Worm (Caenorhabditis elegans) whole organism, L1 larva: ENCODE measurements around the gene zyg-1.
A peak's percentile ranks its signal among the peaks of the same experiment; 100 is the strongest.

Experiments
- C16A3.4 ChIP-seq: fragments of 150-350 bp; optimal IDR thresholded peaks from 2 replicates; lab custom pipeline; 2014; ENCODE audit warnings: missing biosample characterization, missing genetic modification characterization
- F16B12.6 ChIP-seq: fragments of 150-350 bp; optimal IDR thresholded peaks from 2 replicates; lab custom pipeline; 2014; ENCODE audit warnings: missing biosample characterization, missing genetic modification characterization
- Y116A8C.19 ChIP-seq: sonication (generic microtip); optimal IDR thresholded peaks from 2 replicates; lab custom pipeline; 2016; ENCODE audit warnings: missing compliant biosample characterization, missing genetic modification characterization, borderline replicate concordance
- alr-1 ChIP-seq: fragments of 200-800 bp; sonication (Bioruptor generic); optimal IDR thresholded peaks from 2 replicates; lab custom pipeline; 2018; ENCODE audit warnings: borderline replicate concordance, mild to moderate bottlenecking, missing genetic modification characterization, missing compliant biosample characterization
- aly-2 ChIP-seq: fragments of 150-350 bp; optimal IDR thresholded peaks from 2 replicates; lab custom pipeline; 2014; ENCODE audit warnings: missing biosample characterization, missing genetic modification characterization
- ceh-63 ChIP-seq: fragments of 200-800 bp; sonication (Bioruptor generic); optimal IDR thresholded peaks from 2 replicates; lab custom pipeline; 2018; ENCODE audit warnings: mild to moderate bottlenecking, missing genetic modification characterization, missing compliant biosample characterization
- ceh-8 ChIP-seq: fragments of 200-800 bp; sonication (Bioruptor generic); optimal IDR thresholded peaks from 2 replicates; lab custom pipeline; 2018; ENCODE audit warnings: mild to moderate bottlenecking, missing genetic modification characterization, moderate library complexity, missing compliant biosample characterization
- ceh-82 ChIP-seq, 3 experiments: fragments of 150-350 bp in 1 of 3; sonication (generic microtip) in 2 of 3; optimal IDR thresholded peaks; 2 replicates each; lab custom pipeline; 2014 to 2017; ENCODE audit warnings: missing biosample characterization in 3 of 3, missing genetic modification characterization in 3 of 3
- ceh-88 ChIP-seq: fragments of 200-800 bp; sonication (Bioruptor generic); IDR thresholded peaks from 2 replicates; pipeline ENCODE4 v1.3.6; 2022; ENCODE audit warnings: missing genetic modification characterization, missing compliant biosample characterization
- ces-1 ChIP-seq: fragments of 150-350 bp; optimal IDR thresholded peaks from 2 replicates; lab custom pipeline; 2014; ENCODE audit warnings: missing biosample characterization, missing genetic modification reagents, missing genetic modification characterization
- dsc-1 ChIP-seq: sonication (generic microtip); optimal IDR thresholded peaks from 2 replicates; lab custom pipeline; 2016; ENCODE audit warnings: mild to moderate bottlenecking, missing genetic modification characterization, missing compliant biosample characterization
- efl-1 ChIP-seq, 4 experiments: fragments of 150-350 bp; optimal IDR thresholded peaks in 3 of 4; peaks in 1 of 4; 1 replicate in 1 of 4; 2 replicates in 3 of 4; lab custom pipeline; 2014; ENCODE audit warnings: missing biosample characterization in 2 of 4, missing genetic modification characterization in 2 of 4, missing genetic modification reagents in 2 of 4
- egl-27 ChIP-seq, 2 experiments: fragments of 150-350 bp in 1 of 2; sonication (generic microtip); optimal IDR thresholded peaks; 3 replicates each; lab custom pipeline; 2017 to 2018; ENCODE audit warnings: missing biosample characterization in 2 of 2, missing genetic modification characterization in 2 of 2, missing genetic modification reagents in 2 of 2
- elt-2 ChIP-seq: sonication (generic microtip); optimal IDR thresholded peaks from 2 replicates; lab custom pipeline; 2016; ENCODE audit warnings: missing genetic modification characterization, mild to moderate bottlenecking, inconsistent platforms, missing compliant biosample characterization, missing genetic modification reagents
- elt-3 ChIP-seq, 6 experiments: fragments of 150-350 bp in 1 of 6; sonication (generic microtip); optimal IDR thresholded peaks; 2 replicates each; lab custom pipeline; 2017 to 2018; ENCODE audit warnings: missing biosample characterization in 6 of 6, missing genetic modification characterization in 6 of 6, inconsistent platforms in 1 of 6
- ets-5 ChIP-seq: fragments of 200-800 bp; sonication (Bioruptor generic); IDR thresholded peaks from 2 replicates; pipeline ENCODE4 v1.3.6; 2022; ENCODE audit warnings: missing genetic modification characterization, missing compliant biosample characterization
- fos-1 ChIP-seq: fragments of 150-350 bp; optimal IDR thresholded peaks from 2 replicates; lab custom pipeline; 2014; ENCODE audit warnings: missing biosample characterization, missing genetic modification characterization
- hlh-17 ChIP-seq: fragments of 200-800 bp; sonication (Bioruptor generic); optimal IDR thresholded peaks from 2 replicates; lab custom pipeline; 2018; ENCODE audit warnings: missing genetic modification characterization, mild to moderate bottlenecking, missing compliant biosample characterization, moderate library complexity, borderline replicate concordance
- hlh-4 ChIP-seq: sonication (generic microtip); optimal IDR thresholded peaks from 2 replicates; lab custom pipeline; 2016; ENCODE audit warnings: mild to moderate bottlenecking, missing genetic modification characterization, missing compliant biosample characterization
- hpl-2 ChIP-seq: fragments of 150-350 bp; optimal IDR thresholded peaks from 2 replicates; lab custom pipeline; 2014; ENCODE audit warnings: missing biosample characterization, missing genetic modification reagents, missing genetic modification characterization
- lin-13 ChIP-seq: fragments of 150-350 bp; optimal IDR thresholded peaks from 2 replicates; lab custom pipeline; 2014; ENCODE audit warnings: missing biosample characterization, missing genetic modification reagents, missing genetic modification characterization
- lin-14 ChIP-seq: fragments of 200-800 bp; sonication (Bioruptor generic); optimal IDR thresholded peaks from 2 replicates; lab custom pipeline; 2018; ENCODE audit warnings: mild to moderate bottlenecking, missing genetic modification characterization, moderate library complexity, missing compliant biosample characterization
- lin-15B ChIP-seq: fragments of 150-350 bp; sonication (generic microtip); optimal IDR thresholded peaks from 3 replicates; lab custom pipeline; 2014; ENCODE audit warnings: missing biosample characterization, missing genetic modification characterization
- lir-3 ChIP-seq: sonication (generic microtip); optimal IDR thresholded peaks from 2 replicates; lab custom pipeline; 2016; ENCODE audit warnings: mild to moderate bottlenecking, missing genetic modification characterization, moderate library complexity, missing compliant biosample characterization; ENCODE audit not compliant: poor library complexity
- lsy-2 ChIP-seq, 2 experiments: fragments of 150-350 bp; optimal IDR thresholded peaks; 2 replicates each; lab custom pipeline; 2014; ENCODE audit warnings: missing biosample characterization in 2 of 2, missing genetic modification characterization in 2 of 2
- mef-2 ChIP-seq: fragments of 150-350 bp; optimal IDR thresholded peaks from 2 replicates; lab custom pipeline; 2014; ENCODE audit warnings: missing biosample characterization, missing genetic modification characterization
- nhr-11 ChIP-seq: fragments of 150-350 bp; optimal IDR thresholded peaks from 2 replicates; lab custom pipeline; 2014; ENCODE audit warnings: missing biosample characterization, missing genetic modification characterization
- nhr-19 ChIP-seq: fragments of 200-800 bp; sonication (Bioruptor generic); conservative IDR thresholded peaks from 2 replicates; pipeline ENCODE4 v1.3.6; 2022; ENCODE audit warnings: missing genetic modification characterization, missing compliant biosample characterization
- nhr-20 ChIP-seq: sonication (generic microtip); optimal IDR thresholded peaks from 2 replicates; lab custom pipeline; 2016; ENCODE audit warnings: mild to moderate bottlenecking, missing genetic modification characterization, missing compliant biosample characterization
- nhr-28 ChIP-seq: fragments of 150-350 bp; optimal IDR thresholded peaks from 2 replicates; lab custom pipeline; 2014; ENCODE audit warnings: missing biosample characterization, missing genetic modification characterization
- nhr-47 ChIP-seq: sonication (generic microtip); optimal IDR thresholded peaks from 2 replicates; lab custom pipeline; 2016; ENCODE audit warnings: mild to moderate bottlenecking, missing genetic modification characterization, moderate library complexity, missing compliant biosample characterization
- nhr-71 ChIP-seq: sonication (generic microtip); optimal IDR thresholded peaks from 2 replicates; lab custom pipeline; 2016; ENCODE audit warnings: mild to moderate bottlenecking, missing genetic modification characterization, moderate library complexity, missing compliant biosample characterization
- nhr-76 ChIP-seq: sonication (generic microtip); optimal IDR thresholded peaks from 2 replicates; lab custom pipeline; 2017; ENCODE audit warnings: missing biosample characterization, missing genetic modification characterization
- nhr-77 ChIP-seq: fragments of 150-350 bp; optimal IDR thresholded peaks from 2 replicates; lab custom pipeline; 2014; ENCODE audit warnings: missing biosample characterization, missing genetic modification characterization
- nhr-84 ChIP-seq: sonication (generic microtip); optimal IDR thresholded peaks from 2 replicates; lab custom pipeline; 2017; ENCODE audit warnings: missing biosample characterization, missing genetic modification characterization
- nhr-85 ChIP-seq: sonication (generic microtip); peaks from one replicate; lab custom pipeline; 2016; ENCODE audit warnings: missing genetic modification characterization, inconsistent platforms, missing compliant biosample characterization
- nhr-90 ChIP-seq: sonication (generic microtip); optimal IDR thresholded peaks from 2 replicates; lab custom pipeline; 2016; ENCODE audit warnings: mild to moderate bottlenecking, missing genetic modification characterization, missing compliant biosample characterization; ENCODE audit not compliant: poor library complexity
- pag-3 ChIP-seq: sonication (generic microtip); optimal IDR thresholded peaks from 2 replicates; lab custom pipeline; 2017; ENCODE audit warnings: missing genetic modification characterization, mild to moderate bottlenecking, missing compliant biosample characterization, antibody characterized with exemption, borderline replicate concordance; ENCODE audit not compliant: insufficient read depth
- pax-3 ChIP-seq: fragments of 200-800 bp; sonication (Bioruptor generic); optimal IDR thresholded peaks from 2 replicates; lab custom pipeline; 2018; ENCODE audit warnings: mild to moderate bottlenecking, missing genetic modification characterization, moderate library complexity, missing compliant biosample characterization
- rnt-1 ChIP-seq: sonication (generic microtip); optimal IDR thresholded peaks from 2 replicates; lab custom pipeline; 2016; ENCODE audit warnings: mild to moderate bottlenecking, missing genetic modification characterization, moderate library complexity, missing compliant biosample characterization
- snpc-4 ChIP-seq: fragments of 150-350 bp; optimal IDR thresholded peaks from 2 replicates; lab custom pipeline; 2014; ENCODE audit warnings: missing biosample characterization, missing genetic modification characterization
- sox-4 ChIP-seq: sonication (generic microtip); optimal IDR thresholded peaks from 2 replicates; lab custom pipeline; 2016; ENCODE audit warnings: missing genetic modification characterization, missing compliant biosample characterization
- sptf-1 ChIP-seq: fragments of 150-350 bp; optimal IDR thresholded peaks from 2 replicates; lab custom pipeline; 2014; ENCODE audit warnings: missing biosample characterization, missing genetic modification characterization
- sup-37 ChIP-seq: fragments of 200-800 bp; sonication (Bioruptor generic); optimal IDR thresholded peaks from 2 replicates; lab custom pipeline; 2018; ENCODE audit warnings: mild to moderate bottlenecking, missing genetic modification characterization, missing compliant biosample characterization
- swsn-7 ChIP-seq: sonication (generic microtip); optimal IDR thresholded peaks from 2 replicates; lab custom pipeline; 2016; ENCODE audit warnings: missing genetic modification characterization, missing compliant biosample characterization
- tbx-2 ChIP-seq: sonication (generic microtip); optimal IDR thresholded peaks from 2 replicates; lab custom pipeline; 2016; ENCODE audit warnings: missing genetic modification characterization, missing compliant biosample characterization
- unc-130 ChIP-seq: fragments of 150-350 bp; optimal IDR thresholded peaks from 2 replicates; lab custom pipeline; 2017; ENCODE audit warnings: missing biosample characterization, missing genetic modification characterization, inconsistent platforms
- unc-98 ChIP-seq: fragments of 200-800 bp; sonication (Bioruptor generic); IDR thresholded peaks from 2 replicates; pipeline ENCODE4 v1.3.6; 2022; ENCODE audit warnings: missing genetic modification characterization, missing compliant biosample characterization
- xbp-1 ChIP-seq: sonication (generic microtip); optimal IDR thresholded peaks from 2 replicates; lab custom pipeline; 2016; ENCODE audit warnings: missing genetic modification characterization, missing compliant biosample characterization
- zag-1 ChIP-seq: fragments of 150-350 bp; optimal IDR thresholded peaks from 2 replicates; lab custom pipeline; 2014; ENCODE audit warnings: missing biosample characterization, missing genetic modification characterization
- zip-4 ChIP-seq: fragments of 200-800 bp; sonication (Bioruptor generic); optimal IDR thresholded peaks from 2 replicates; lab custom pipeline; 2018; ENCODE audit warnings: mild to moderate bottlenecking, missing genetic modification characterization, moderate library complexity, missing compliant biosample characterization
- ztf-4 ChIP-seq: fragments of 150-350 bp; optimal IDR thresholded peaks from 2 replicates; lab custom pipeline; 2014; ENCODE audit warnings: missing biosample characterization, missing genetic modification characterization

The zyg-1 gene

DNA sequence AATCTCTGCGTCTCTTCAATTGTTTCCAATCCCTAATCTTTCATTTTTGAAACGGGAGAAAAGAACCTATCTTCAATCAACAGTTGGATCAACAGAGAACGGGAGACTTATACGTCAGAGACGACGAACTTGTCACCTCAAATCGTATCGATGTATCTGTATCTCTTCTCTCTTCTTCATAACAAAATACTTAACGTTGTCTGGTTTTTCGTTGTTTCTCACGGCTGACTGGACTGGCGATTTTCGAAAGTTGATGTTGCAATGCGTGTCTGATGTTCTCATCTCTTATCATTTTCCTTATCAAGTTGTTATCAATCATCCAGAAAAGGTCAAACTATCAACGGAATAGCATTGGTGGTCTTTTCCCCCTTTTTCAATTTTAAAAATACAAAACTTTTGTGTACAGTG, 44.0 kb upstream of the zyg-1 start:
- TF ChIP-seq nhr-71 (tag; lab: Kevin White, UChicago) (peak; percentile 87), ets-5 (GFP tag; lab: Robert Waterston, UW) (no peak), F16B12.6 (tag; lab: Kevin White, UChicago) (no peak), sup-37 (GFP tag; lab: Kevin White, UChicago) (no peak), aly-2 (no peak), sox-4 (tag; lab: Kevin White, UChicago) (no peak), zip-4 (GFP tag; lab: Kevin White, UChicago) (no peak), fos-1 (no peak), ceh-8 (no peak), snpc-4 (tag; lab: Kevin White, UChicago) (peak; percentile 3), C16A3.4 (peak; percentile 56), nhr-84 (tag; lab: Kevin White, UChicago) (no peak), pag-3 (tag; lab: Kevin White, UChicago) (no peak), rnt-1 (tag; lab: Kevin White, UChicago) (no peak), hlh-17 (GFP tag; lab: Kevin White, UChicago) (no peak), Y116A8C.19 (no peak), nhr-90 (peak; percentile 72), lin-15B (no peak), nhr-76 (no peak), elt-2 (tag; lab: Kevin White, UChicago) (peak; percentile 88), swsn-7 (tag; lab: Kevin White, UChicago) (no peak), ceh-82 (tag; optimal IDR thresholded peaks at IDR 0.05; lab: Kevin White, UChicago) (peak in 2 of 3 experiments; percentile 1 to 4), lsy-2 (tag; optimal IDR thresholded peaks at IDR 0.05; lab: Kevin White, UChicago) (peak; percentile 31 to 72), elt-3 (tag; optimal IDR thresholded peaks at IDR 0.05; lab: Kevin White, UChicago) (peak; percentile 76 to 99 (median 89)), nhr-20 (peak; percentile 93), unc-130 (no peak), pax-3 (tag; lab: Kevin White, UChicago) (no peak), egl-27 (tag; optimal IDR thresholded peaks at IDR 0.05; lab: Kevin White, UChicago) (peak in 1 of 2 experiments; percentile 66), mef-2 (tag; lab: Kevin White, UChicago) (no peak), sptf-1 (tag; lab: Kevin White, UChicago) (no peak), nhr-28 (tag; lab: Kevin White, UChicago) (no peak), xbp-1 (tag; lab: Kevin White, UChicago) (peak; percentile 13), unc-98 (GFP tag; lab: Robert Waterston, UW) (no peak), efl-1 (optimal IDR thresholded peaks at IDR 0.05; lab: Kevin White, UChicago) (peak; percentile 11 to 38), efl-1 (GFP tag; optimal IDR thresholded peaks at IDR 0.05 in 1 of 2; lab: Kevin White, UChicago) (no peak), lir-3 (tag; lab: Kevin White, UChicago) (no peak), ces-1 (no peak), ceh-63 (no peak), ceh-88 (GFP tag; lab: Robert Waterston, UW) (no peak), lin-14 (peak; percentile 93), tbx-2 (tag; lab: Kevin White, UChicago) (peak; percentile 74), dsc-1 (tag; lab: Kevin White, UChicago) (no peak), hlh-4 (tag; lab: Kevin White, UChicago) (no peak), nhr-77 (tag; lab: Kevin White, UChicago) (no peak), alr-1 (tag; lab: Kevin White, UChicago) (no peak), lin-13 (GFP tag; lab: Kevin White, UChicago) (peak; percentile 3), nhr-11 (tag; lab: Kevin White, UChicago) (no peak), hpl-2 (GFP tag; lab: Kevin White, UChicago) (no peak), nhr-19 (peak; percentile 65), nhr-47 (tag; lab: Kevin White, UChicago) (peak; percentile 55), zag-1 (tag; lab: Kevin White, UChicago) (no peak), ztf-4 (peak; percentile 57), nhr-85 (peak; percentile 100)
